Fruit fly (Drosophila melanogaster): Measurements from ENCODE around the gene NC2beta.

Gene NC2beta

dm6 chr2L:15013523-15013922 is 5.9 kb downstream of the NC2beta start:
- TF ChIP-seq CG10348 (GFP tag; IDR thresholded peaks at IDR 0.05) (no peak), CG13204 (GFP tag; optimal IDR thresholded peaks at IDR 0.05) (no peak), CG12605 (GFP tag; IDR thresholded peaks at IDR 0.05) (no peak), CG34367 (tag; optimal IDR thresholded peaks at IDR 0.05) (no peak), CG9948 (tag; optimal IDR thresholded peaks at IDR 0.05) (no peak), CG4496 (GFP tag; IDR thresholded peaks at IDR 0.05) (0 out of 3 replicates have a peak, but pooled peaks have one; percentile 10), gl (tag; optimal IDR thresholded peaks at IDR 0.05) (no peak), CG14655 (GFP tag; optimal IDR thresholded peaks at IDR 0.05) (no peak)

DNA sequence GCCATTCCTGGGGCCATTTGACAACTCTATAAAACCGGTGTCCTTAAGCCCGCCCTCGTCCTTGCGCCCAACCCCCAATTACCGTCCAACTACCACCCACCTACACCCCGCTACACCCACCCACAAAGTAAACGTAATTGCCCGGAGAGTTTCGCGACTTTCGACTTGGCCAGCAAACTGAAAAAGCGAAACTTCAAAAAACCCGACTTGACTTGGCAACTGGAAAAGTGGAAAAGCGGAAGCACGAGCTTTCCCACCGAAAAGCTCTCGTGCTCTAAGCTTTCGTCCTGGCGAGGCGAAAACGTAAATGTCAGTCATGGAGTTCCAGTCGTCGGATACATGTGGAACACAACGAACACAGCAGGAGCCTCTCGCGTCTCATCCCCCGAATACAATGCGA is 8.4 kb downstream of the NC2beta start, which contains the start of gene GABA-B-R1:
TSS of gene GABA-B-R1 (plus strand) at position 301 of the 400 bp plus-strand sequence.
- TF ChIP-seq CG13204 (GFP tag; optimal IDR thresholded peaks at IDR 0.05) (no peak), CG4496 (GFP tag; IDR thresholded peaks at IDR 0.05) (no peak), CG12605 (GFP tag; IDR thresholded peaks at IDR 0.05) (no peak), CG8301 (tag; optimal IDR thresholded peaks at IDR 0.05) (no peak)

dm6 chr2L:15026582-15026981 is 19.0 kb downstream of the NC2beta start, which contains the start of gene CG33310:
CG33310 (plus strand) TSS chr2L:15026882.
- TF ChIP-seq CG13204 (GFP tag; optimal IDR thresholded peaks at IDR 0.05) (no peak), Snoo (tag; optimal IDR thresholded peaks at IDR 0.05) (no peak), EcR (GFP tag; optimal IDR thresholded peaks at IDR 0.05) (no peak), CG9948 (tag; optimal IDR thresholded peaks at IDR 0.05) (no peak), Pif1B (GFP tag; optimal IDR thresholded peaks at IDR 0.05) (no peak), Ets98B (GFP tag; IDR thresholded peaks at IDR 0.05) (no peak), rn (GFP tag; IDR thresholded peaks at IDR 0.05) (no peak), CG12605 (GFP tag; IDR thresholded peaks at IDR 0.05) (no peak)

DNA sequence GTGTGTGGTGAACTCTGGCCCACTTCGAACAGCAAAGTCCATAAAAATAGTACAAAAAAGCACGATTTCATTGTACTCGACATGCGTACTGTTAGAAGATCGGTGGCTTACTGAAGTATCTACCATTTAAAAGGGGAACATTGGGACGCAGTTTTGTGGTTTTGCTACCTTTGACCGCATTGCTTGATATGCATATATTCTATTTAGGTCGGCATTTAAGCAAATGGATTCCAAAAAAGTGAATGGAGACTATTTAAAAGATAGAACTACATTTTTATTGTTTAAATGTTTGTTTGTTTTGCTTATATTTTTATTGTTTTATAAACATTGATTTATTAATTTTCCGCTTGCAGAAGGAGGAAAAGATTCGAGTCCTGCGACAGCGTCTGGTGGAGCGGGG is 24.0 kb downstream of the NC2beta start, which contains the start of gene CG31832:
TSS of gene CG31832 (minus strand) at position 101 of the 400 bp plus-strand sequence.
- no peak for TF ChIP-seq CG12605 (GFP tag; IDR thresholded peaks at IDR 0.05)
- TF ChIP-seq Ets98B (GFP tag; IDR thresholded peaks at IDR 0.05): no peak

dm6 chr2L:15035366-15035765 is 27.8 kb downstream of the NC2beta start, which contains the start of gene yellow-c:
yellow-c (plus strand) TSS chr2L:15035394.
- no peak for TF ChIP-seq CG14655 (GFP tag; optimal IDR thresholded peaks at IDR 0.05)
- no peak for TF ChIP-seq Snoo (tag; optimal IDR thresholded peaks at IDR 0.05)
- TF ChIP-seq EcR (GFP tag; optimal IDR thresholded peaks at IDR 0.05): no peak

dm6 chr2L:15038339-15039308 is 31.0 kb downstream of the NC2beta start, which contains the start of gene CIAPIN1:
CIAPIN1 (minus strand) TSS chr2L:15038861.
- no peak for TF ChIP-seq Pif1B (GFP tag; optimal IDR thresholded peaks at IDR 0.05)
- peak; percentile 67 for TF ChIP-seq EcR (GFP tag; optimal IDR thresholded peaks at IDR 0.05)

DNA sequence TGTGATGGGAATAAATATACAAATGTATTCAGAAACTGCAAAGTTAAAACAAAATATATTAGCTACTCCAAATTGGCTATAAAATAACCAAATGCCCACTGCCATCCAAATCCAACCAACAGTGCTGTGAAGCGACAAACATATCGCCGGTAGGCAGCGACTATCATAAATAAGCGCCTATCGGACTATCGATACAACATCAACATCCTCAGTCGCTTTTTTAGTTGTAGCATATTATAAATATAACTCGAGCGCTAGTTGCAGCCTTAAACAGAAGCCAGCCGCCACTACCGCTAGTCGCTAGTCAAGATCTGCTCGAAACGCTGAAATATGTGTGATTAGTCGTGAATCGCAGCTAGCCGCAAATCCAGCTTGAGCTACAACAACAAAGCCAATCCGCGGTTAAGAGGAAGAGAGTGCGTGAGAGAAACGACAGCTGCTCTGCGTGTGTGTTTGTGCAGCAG is 31.7 kb downstream of the NC2beta start:
- TF ChIP-seq Pif1B (GFP tag; optimal IDR thresholded peaks at IDR 0.05) (no peak), CG4496 (GFP tag; IDR thresholded peaks at IDR 0.05) (peak; percentile 42; the same call in 1 of the 3 replicates)

DNA sequence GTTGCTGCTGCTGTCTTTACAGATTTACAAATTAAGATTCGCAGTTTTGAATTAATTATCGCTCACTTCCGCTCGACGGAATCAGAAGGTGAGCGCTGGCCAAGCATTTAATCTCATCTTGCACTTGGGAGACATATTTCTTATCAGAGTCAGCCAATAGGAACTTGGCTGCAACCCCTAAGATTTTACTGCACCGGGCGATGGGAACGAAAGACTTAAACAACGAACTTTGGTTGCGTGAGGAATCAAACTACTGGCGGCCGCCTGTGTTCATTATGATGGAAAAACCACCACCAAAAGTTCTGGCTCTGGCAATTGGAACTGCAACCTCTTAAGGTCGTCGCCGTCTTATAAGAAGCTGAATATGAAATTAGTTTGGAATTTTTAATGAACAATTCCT is 36.1 kb downstream of the NC2beta start:
- TF ChIP-seq fd96Ca (GFP tag; IDR thresholded peaks at IDR 0.05) (no peak), Pif1A (GFP tag; optimal IDR thresholded peaks at IDR 0.05) (no peak), CG34367 (tag; optimal IDR thresholded peaks at IDR 0.05) (no peak), CG17806 (tag; optimal IDR thresholded peaks at IDR 0.05) (no peak), CG10348 (GFP tag; IDR thresholded peaks at IDR 0.05) (no peak), CG13204 (GFP tag; optimal IDR thresholded peaks at IDR 0.05) (no peak), Snoo (tag; optimal IDR thresholded peaks at IDR 0.05) (no peak), CG32121 (GFP tag; IDR thresholded peaks at IDR 0.05) (no peak), EcR (GFP tag; optimal IDR thresholded peaks at IDR 0.05) (no peak), CG4496 (GFP tag; IDR thresholded peaks at IDR 0.05) (no peak), CG8301 (tag; optimal IDR thresholded peaks at IDR 0.05) (no peak), CG8159 (tag; optimal IDR thresholded peaks at IDR 0.05) (no peak), gl (tag; optimal IDR thresholded peaks at IDR 0.05) (no peak), Pif1B (GFP tag; optimal IDR thresholded peaks at IDR 0.05) (no peak), Ets98B (GFP tag; IDR thresholded peaks at IDR 0.05) (no peak)
